Worm (Caenorhabditis elegans): ENCODE measurements around the gene srj-13.

DNA sequence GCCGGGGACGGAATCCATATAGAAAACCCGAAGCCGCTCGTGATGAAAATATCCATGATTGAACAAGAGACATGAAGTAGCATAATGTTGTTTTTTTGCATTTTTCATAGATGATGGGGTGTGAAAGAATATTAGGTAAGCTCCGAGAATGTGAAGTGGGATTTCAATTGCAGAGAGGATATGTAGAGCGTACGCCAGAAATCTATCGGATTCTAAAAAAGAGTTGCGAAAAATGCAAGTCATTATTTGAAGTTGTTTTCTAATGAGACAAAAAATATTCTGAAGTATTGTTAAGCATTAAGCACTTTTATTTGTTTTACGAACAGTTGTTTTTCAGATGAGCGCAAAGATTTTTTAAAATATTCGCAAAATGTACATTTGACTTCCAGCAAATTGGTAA is 21.9 kb downstream of the srj-13 start, which contains the start of gene F18E3.10:
- TF ChIP-seq hlh-17 (GFP tag; optimal IDR thresholded peaks at IDR 0.05; ENCODE audit: borderline replicate concordance), result no peak
- TF ChIP-seq ceh-82 (tag; optimal IDR thresholded peaks at IDR 0.05), result no peak
- TF ChIP-seq ces-1 (GFP tag; optimal IDR thresholded peaks at IDR 0.05), result no peak

Data from whole organism, L1 larva.